Worm (Caenorhabditis elegans): ENCODE results near the gene C50B6.1.

DNA sequence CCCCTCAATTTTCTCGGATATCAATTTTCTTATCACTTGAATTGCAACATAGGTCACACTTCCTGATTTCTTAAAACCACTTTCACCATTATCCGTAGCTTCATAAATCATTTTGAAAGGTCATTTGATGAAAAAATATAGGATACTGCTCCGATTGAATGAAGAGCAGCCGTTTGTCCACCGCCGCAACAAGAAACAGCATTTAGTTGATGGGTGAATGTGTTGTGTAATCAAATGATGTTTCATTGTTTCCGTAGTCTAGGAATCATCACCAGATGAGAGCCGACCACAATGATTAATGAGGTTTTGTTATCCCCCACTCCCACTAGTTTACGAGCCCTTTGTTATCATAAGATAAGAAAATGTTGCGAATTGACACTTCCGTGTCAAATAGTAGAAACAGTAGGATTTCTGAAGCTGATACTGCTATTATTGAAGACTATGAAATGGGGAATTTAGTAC, 37.2 kb downstream of the C50B6.1 start, which contains the start of gene twk-43:
- TF ChIP-seq nhr-10 (tag; optimal IDR thresholded peaks at IDR 0.05) (no peak), nhr-129 (tag; optimal IDR thresholded peaks at IDR 0.05) (no peak), lin-39 (tag; optimal IDR thresholded peaks at IDR 0.05) (no peak), ama-1 (optimal IDR thresholded peaks at IDR 0.05) (no peak), lsy-2 (tag; optimal IDR thresholded peaks at IDR 0.05) (no peak)
